Fruit fly (Drosophila melanogaster) whole organism, adult: ENCODE data around the gene CG15880.
A peak's percentile ranks its signal among the peaks of the same experiment; 100 is the strongest.

Source experiments
- CG11617 ChIP-seq: fragments of 200-800 bp; sonication (Bioruptor generic); optimal IDR thresholded peaks from 2 replicates; lab custom pipeline; 2017; ENCODE audit warnings: mild to moderate bottlenecking, missing biosample characterization, missing genetic modification reagents, missing genetic modification characterization
- CG12768 ChIP-seq: fragments of 200-800 bp; sonication (Bioruptor generic); optimal IDR thresholded peaks from 2 replicates; lab custom pipeline; 2017; ENCODE audit warnings: missing biosample characterization, missing genetic modification characterization, mild to moderate bottlenecking, moderate library complexity, missing genetic modification reagents
- CG1620 ChIP-seq: fragments of 200-800 bp; sonication (Bioruptor generic); optimal IDR thresholded peaks from 2 replicates; lab custom pipeline; 2016; ENCODE audit warnings: missing biosample characterization, missing genetic modification characterization
- CG33017 ChIP-seq: fragments of 200-800 bp; sonication (Bioruptor generic); optimal IDR thresholded peaks from 2 replicates; lab custom pipeline; 2018; ENCODE audit warnings: missing biosample characterization, mild to moderate bottlenecking, missing genetic modification characterization, moderate library complexity
- CG5204 ChIP-seq: fragments of 200-800 bp; sonication (Bioruptor generic); optimal IDR thresholded peaks from 2 replicates; lab custom pipeline; 2016; ENCODE audit warnings: missing biosample characterization, missing genetic modification characterization
- CG7101 ChIP-seq: fragments of 200-800 bp; sonication (Bioruptor generic); optimal IDR thresholded peaks from 2 replicates; lab custom pipeline; 2018; ENCODE audit warnings: missing biosample characterization, mild to moderate bottlenecking, missing genetic modification characterization, moderate library complexity
- Mnt ChIP-seq: fragments of 200-800 bp; sonication (Bioruptor generic); optimal IDR thresholded peaks from 2 replicates; lab custom pipeline; 2016; ENCODE audit warnings: missing biosample characterization, mild to moderate bottlenecking, missing genetic modification characterization
- bab1 ChIP-seq: fragments of 200-800 bp; sonication (Bioruptor generic); optimal IDR thresholded peaks from 3 replicates; lab custom pipeline; 2019; ENCODE audit warnings: missing biosample characterization, mild to moderate bottlenecking, missing genetic modification characterization, moderate library complexity
- kay ChIP-seq: fragments of 200-800 bp; sonication (Bioruptor generic); peaks from one replicate; lab custom pipeline; 2016; ENCODE audit warnings: missing biosample characterization, missing genetic modification characterization, borderline replicate concordance
- pad ChIP-seq: fragments of 200-800 bp; sonication (Bioruptor generic); optimal IDR thresholded peaks from 3 replicates; lab custom pipeline; 2017; ENCODE audit warnings: missing biosample characterization, missing genetic modification characterization, mild to moderate bottlenecking, moderate library complexity, missing genetic modification reagents
- tj ChIP-seq: fragments of 200-800 bp; sonication (Bioruptor generic); optimal IDR thresholded peaks from 3 replicates; lab custom pipeline; 2017; ENCODE audit warnings: missing biosample characterization, mild to moderate bottlenecking, missing genetic modification characterization, moderate library complexity

DNA sequence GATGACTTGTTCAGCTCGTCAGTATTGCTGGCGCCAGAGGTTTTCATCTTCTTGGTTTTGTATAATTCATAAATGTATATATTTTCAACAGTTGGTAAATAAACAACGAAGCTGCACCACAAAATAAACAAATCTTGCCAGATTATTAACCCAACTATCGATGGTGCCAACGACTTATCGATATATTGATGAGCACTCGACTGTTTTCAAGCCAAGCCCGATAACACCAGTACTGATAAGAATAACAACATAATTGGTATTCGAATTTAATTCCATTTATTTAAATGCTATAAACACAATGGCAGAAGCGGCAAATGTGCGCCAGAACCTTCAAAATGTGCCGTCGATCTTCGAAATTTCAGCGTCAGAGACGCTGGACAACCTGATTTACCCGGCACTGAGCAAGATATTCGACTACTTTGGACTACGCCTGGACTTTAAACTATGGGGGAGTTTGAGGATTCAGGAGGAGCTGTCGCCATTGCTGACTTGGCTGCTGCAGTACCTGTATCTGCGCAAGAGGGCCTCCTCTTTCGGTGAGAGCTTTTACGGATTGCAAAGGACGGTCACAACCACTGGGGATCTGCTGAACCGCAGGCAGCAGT, 1.9 kb downstream of the CG15880 start, which contains the start of the genes Saf6 and Pex12:
- TF ChIP-seq pad (GFP tag; lab: Kevin White, UChicago) (no peak), CG11617 (GFP tag; lab: Kevin White, UChicago) (no peak), CG7101 (peak; percentile 11), CG12768 (peak; percentile 25), kay (no peak), CG5204 (GFP tag; lab: Kevin White, UChicago) (no peak), bab1 (GFP tag; lab: Kevin White, UChicago) (peak; percentile 37), Mnt (GFP tag; lab: Kevin White, UChicago) (peak; percentile 24), CG1620 (GFP tag; lab: Kevin White, UChicago) (no peak), tj (GFP tag; lab: Kevin White, UChicago) (peak; percentile 16), CG33017 (tag; lab: Kevin White, UChicago) (no peak)
